Worm (Caenorhabditis elegans) whole organism, L4/young adult: ENCODE results near the gene C08E8.1.

ENCODE experiments used
- W03F9.2 ChIP-seq: fragments of 150-350 bp; optimal IDR thresholded peaks from 2 replicates; lab custom pipeline; 2014; ENCODE audit warnings: missing biosample characterization, missing genetic modification characterization
- dao-5 ChIP-seq: sonication (generic microtip); optimal IDR thresholded peaks from 2 replicates; lab custom pipeline; 2016; ENCODE audit warnings: missing genotype, missing genetic modification characterization, moderate library complexity, missing compliant biosample characterization
- him-1 ChIP-seq: sonication (generic microtip); optimal IDR thresholded peaks from 2 replicates; lab custom pipeline; 2016; ENCODE audit warnings: missing genotype, missing genetic modification reagents, missing genetic modification characterization, missing compliant biosample characterization

C08E8.1 gene

DNA sequence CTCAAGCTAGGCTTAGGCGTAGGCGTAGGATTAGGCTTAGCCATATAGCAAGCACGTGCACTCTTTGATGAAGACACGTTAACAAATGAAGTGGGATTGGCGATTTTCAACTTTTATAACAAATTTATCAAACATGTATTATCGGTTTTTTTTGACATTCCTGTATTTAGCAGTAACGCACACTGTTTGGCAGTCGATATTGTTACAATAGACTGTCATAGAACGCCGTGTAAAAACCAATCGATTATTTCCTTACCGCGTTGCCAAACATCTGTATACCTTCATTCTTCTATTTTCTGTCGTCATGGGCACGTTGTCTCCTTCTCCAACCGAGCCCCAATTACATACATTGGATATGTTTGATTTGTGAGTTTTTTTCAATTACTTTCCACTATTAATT is 44.0 kb downstream of the C08E8.1 start, which contains the start of gene fbxb-119:
Gene fbxb-119, plus strand, starts transcription at position 301 of the 400 bp plus-strand sequence.
- TF ChIP-seq him-1 (tag; lab: Kevin White, UChicago): no peak
- TF ChIP-seq W03F9.2: no peak
- TF ChIP-seq dao-5 (tag; lab: Kevin White, UChicago): no peak
